Worm (Caenorhabditis elegans) whole organism, L2 larva: ENCODE results near the gene lips-11.

ENCODE experiments used
- blmp-1 ChIP-seq: sonication (generic microtip); optimal IDR thresholded peaks from 2 replicates; lab custom pipeline; 2017; ENCODE audit warnings: missing genetic modification characterization, mild to moderate bottlenecking, missing compliant biosample characterization, antibody characterized with exemption, moderate library complexity; ENCODE audit not compliant: insufficient read depth
- mdl-1 ChIP-seq, 2 experiments: fragments of 150-350 bp in 1 of 2; sonication (generic microtip) in 1 of 2; optimal IDR thresholded peaks; 2 replicates each; lab custom pipeline; 2017; ENCODE audit warnings: missing biosample characterization in 2 of 2, missing genetic modification characterization in 2 of 2
- nhr-11 ChIP-seq: fragments of 150-350 bp; optimal IDR thresholded peaks from 2 replicates; lab custom pipeline; 2014; ENCODE audit warnings: missing biosample characterization, missing genetic modification characterization
- nhr-237 ChIP-seq: fragments of 150-350 bp; optimal IDR thresholded peaks from 2 replicates; lab custom pipeline; 2014; ENCODE audit warnings: missing biosample characterization, missing genetic modification characterization
- nhr-77 ChIP-seq: fragments of 150-350 bp; optimal IDR thresholded peaks from 2 replicates; lab custom pipeline; 2014; ENCODE audit warnings: missing biosample characterization, missing genetic modification characterization
- peb-1 ChIP-seq: fragments of 150-350 bp; optimal IDR thresholded peaks from 2 replicates; lab custom pipeline; 2014; ENCODE audit warnings: missing biosample characterization, missing genetic modification characterization
- skn-1 ChIP-seq: sonication (generic microtip); optimal IDR thresholded peaks from 2 replicates; lab custom pipeline; 2017; ENCODE audit warnings: missing biosample characterization, missing genetic modification characterization
- snpc-4 ChIP-seq: fragments of 150-350 bp; optimal IDR thresholded peaks from 2 replicates; lab custom pipeline; 2014; ENCODE audit warnings: missing biosample characterization, missing genetic modification characterization

- TF ChIP-seq peb-1 (no peak), blmp-1 (tag; lab: Kevin White, UChicago) (no peak), nhr-237 (tag; lab: Kevin White, UChicago) (no peak), nhr-77 (tag; lab: Kevin White, UChicago) (no peak), snpc-4 (tag; lab: Kevin White, UChicago) (no peak), mdl-1 (tag; optimal IDR thresholded peaks at IDR 0.05; lab: Kevin White, UChicago) (no peak), skn-1 (tag; lab: Kevin White, UChicago) (no peak), nhr-11 (tag; lab: Kevin White, UChicago) (no peak)
Measured at ce11 chrII:1066907-1067306, 43.9 kb downstream of the lips-11 start, which contains the start of gene K02E7.10.
